Fruit fly (Drosophila melanogaster): ENCODE measurements around the gene CG9813.

The CG9813 gene

dm6 chr3R:13364175-13365174, 15.1 kb downstream of the CG9813 start, which contains the start of gene Dic1 (continued):
- TF ChIP-seq chn (GFP tag; optimal IDR thresholded peaks at IDR 0.05) (peak; percentile 93), Max (GFP tag; optimal IDR thresholded peaks at IDR 0.05) (peak; percentile 95), Awh (GFP tag; IDR thresholded peaks at IDR 0.05) (peak; percentile 72), CkIIα-i1 (GFP tag; IDR thresholded peaks at IDR 0.05) (no peak; the same call in 1 of the 2 replicates), CG12071 (GFP tag; optimal IDR thresholded peaks at IDR 0.05) (peak; percentile 89), CG30403 (GFP tag; optimal IDR thresholded peaks at IDR 0.05) (peak; percentile 98), CG33557 (GFP tag; optimal IDR thresholded peaks at IDR 0.05) (peak; percentile 90), Deaf1 (tag; optimal IDR thresholded peaks at IDR 0.05) (peak; percentile 85), CG4854 (GFP tag; optimal IDR thresholded peaks at IDR 0.05) (peak; percentile 87), nau (GFP tag; optimal IDR thresholded peaks at IDR 0.05) (peak; percentile 95), CG10462 (GFP tag; optimal IDR thresholded peaks at IDR 0.05) (peak; percentile 94), eve (GFP tag; optimal IDR thresholded peaks at IDR 0.05) (peak in 1 of 2 experiments; percentile 97), aop (GFP tag; IDR thresholded peaks at IDR 0.05) (peak; percentile 90), sna (GFP tag; IDR thresholded peaks at IDR 0.05; ENCODE audit: partially characterized antibody) (0 out of 2 replicates have a peak, but pooled peaks have one; percentile 36), CG2875 (GFP tag; optimal IDR thresholded peaks at IDR 0.05) (peak; percentile 94), dati (GFP tag; IDR thresholded peaks at IDR 0.05) (peak; percentile 77), fd96Cb (tag; optimal IDR thresholded peaks at IDR 0.05) (peak; percentile 98), sob (GFP tag; IDR thresholded peaks at IDR 0.05) (peak; percentile 89), C15 (GFP tag; IDR thresholded peaks at IDR 0.05) (peak; percentile 65; the same call in 2 of the 3 replicates), CG16863 (GFP tag; optimal IDR thresholded peaks at IDR 0.05) (peak; percentile 87), chif (GFP tag; optimal IDR thresholded peaks at IDR 0.05) (peak; percentile 88 to 92), ac (GFP tag; optimal IDR thresholded peaks at IDR 0.05) (peak; percentile 74), Stat92E (GFP tag; optimal IDR thresholded peaks at IDR 0.05) (no peak), NC2β (GFP tag; optimal IDR thresholded peaks at IDR 0.05) (peak; percentile 81), ken (GFP tag; IDR thresholded peaks at IDR 0.05) (peak; percentile 84; the same call in 2 of the 3 replicates), bigmax (GFP tag; optimal IDR thresholded peaks at IDR 0.05) (no peak), CG4730 (GFP tag; IDR thresholded peaks at IDR 0.05) (peak; percentile 81), NK7.1 (GFP tag; optimal IDR thresholded peaks at IDR 0.05) (peak; percentile 79), CG10274 (GFP tag; optimal IDR thresholded peaks at IDR 0.05) (peak; percentile 91), Mrtf (GFP tag; IDR thresholded peaks at IDR 0.05) (peak; percentile 90), CG17328 (GFP tag; IDR thresholded peaks at IDR 0.05) (peak; percentile 81), Atf6 (GFP tag; IDR thresholded peaks at IDR 0.05) (peak; percentile 95), gsb (GFP tag; IDR thresholded peaks at IDR 0.05) (peak; percentile 75), Fer1 (GFP tag; optimal IDR thresholded peaks at IDR 0.05) (peak; percentile 98), zen2 (GFP tag; IDR thresholded peaks at IDR 0.05; ENCODE audit: partially characterized antibody) (no peak), sqz (GFP tag; optimal IDR thresholded peaks at IDR 0.05) (peak; percentile 96), danr (GFP tag; IDR thresholded peaks at IDR 0.05) (peak; percentile 85), sens (GFP tag) (peak; percentile 99), NfI (GFP tag; optimal IDR thresholded peaks at IDR 0.05) (peak; percentile 97), klu (GFP tag; IDR thresholded peaks at IDR 0.05) (peak; percentile 92), CG2889 (GFP tag; IDR thresholded peaks at IDR 0.05) (peak; percentile 79), Spps (tag; optimal IDR thresholded peaks at IDR 0.05) (peak; percentile 97), lola (GFP tag; optimal IDR thresholded peaks at IDR 0.05) (peak in 1 of 3 experiments; percentile 97), CG9876 (GFP tag; optimal IDR thresholded peaks at IDR 0.05) (peak; percentile 84), unpg (GFP tag; optimal IDR thresholded peaks at IDR 0.05) (peak; percentile 95), CG31365 (tag; optimal IDR thresholded peaks at IDR 0.05) (peak; percentile 64), her (GFP tag; optimal IDR thresholded peaks at IDR 0.05) (peak; percentile 78), CG8765 (GFP tag; IDR thresholded peaks at IDR 0.05) (peak; percentile 61; the same call in 1 of the 2 replicates)
